Worm (Caenorhabditis elegans) whole organism, mixed stage, embryonic: ENCODE measurements around the gene Y73F8A.36.

Experiments
- M03D4.4 ChIP-seq: sonication (generic microtip); optimal IDR thresholded peaks from 2 replicates; lab custom pipeline; 2017; ENCODE audit warnings: mild to moderate bottlenecking, missing genetic modification characterization, missing compliant biosample characterization
- bed-3 ChIP-seq: fragments of 200-800 bp; sonication (Bioruptor generic); optimal IDR thresholded peaks from 3 replicates; lab custom pipeline; 2018; ENCODE audit warnings: mild to moderate bottlenecking, missing genetic modification characterization, moderate library complexity, missing compliant biosample characterization
- blmp-1 ChIP-seq: fragments of 150-350 bp; optimal IDR thresholded peaks from 2 replicates; lab custom pipeline; 2014; ENCODE audit warnings: missing biosample characterization, missing genetic modification characterization
- ceh-43 ChIP-seq: fragments of 200-800 bp; sonication (Bioruptor generic); optimal IDR thresholded peaks from 2 replicates; lab custom pipeline; 2018; ENCODE audit warnings: mild to moderate bottlenecking, missing genetic modification characterization, moderate library complexity, missing compliant biosample characterization
- drap-1 ChIP-seq: fragments of 200-800 bp; sonication (Bioruptor generic); optimal IDR thresholded peaks from 3 replicates; lab custom pipeline; 2018; ENCODE audit warnings: mild to moderate bottlenecking, missing genetic modification characterization, missing compliant biosample characterization
- ham-2 ChIP-seq: fragments of 200-800 bp; sonication (Bioruptor generic); optimal IDR thresholded peaks from 2 replicates; lab custom pipeline; 2018; ENCODE audit warnings: mild to moderate bottlenecking, missing genetic modification characterization, missing compliant biosample characterization
- hlh-1 ChIP-seq: fragments of 150-350 bp; optimal IDR thresholded peaks from 2 replicates; lab custom pipeline; 2014; ENCODE audit warnings: missing biosample characterization, missing genetic modification reagents, missing genetic modification characterization
- lin-13 ChIP-seq: fragments of 150-350 bp; optimal IDR thresholded peaks from 2 replicates; lab custom pipeline; 2014; ENCODE audit warnings: missing biosample characterization, missing genetic modification characterization
- lin-32 ChIP-seq: fragments of 200-800 bp; sonication (Bioruptor generic); optimal IDR thresholded peaks from 2 replicates; lab custom pipeline; 2018; ENCODE audit warnings: mild to moderate bottlenecking, missing genetic modification characterization, missing compliant biosample characterization
- mab-5 ChIP-seq: fragments of 150-350 bp; optimal IDR thresholded peaks from 2 replicates; lab custom pipeline; 2014; ENCODE audit warnings: missing biosample characterization, missing genetic modification characterization
- mep-1 ChIP-seq: fragments of 150-350 bp; optimal IDR thresholded peaks from 2 replicates; lab custom pipeline; 2017; ENCODE audit warnings: missing biosample characterization, missing genetic modification reagents, missing genetic modification characterization, inconsistent platforms
- sptf-1 ChIP-seq: sonication (generic microtip); optimal IDR thresholded peaks from 2 replicates; lab custom pipeline; 2017; ENCODE audit warnings: mild to moderate bottlenecking, missing genetic modification characterization, moderate library complexity, missing compliant biosample characterization
- unc-120 ChIP-seq: sonication (generic microtip); optimal IDR thresholded peaks from 2 replicates; lab custom pipeline; 2017; ENCODE audit warnings: missing genetic modification characterization, missing compliant biosample characterization; ENCODE audit not compliant: poor library complexity, severe bottlenecking
- unc-62 ChIP-seq: fragments of 150-350 bp; optimal IDR thresholded peaks from 2 replicates; lab custom pipeline; 2014; ENCODE audit warnings: missing biosample characterization, missing genetic modification reagents, missing genetic modification characterization
- zip-8 ChIP-seq: fragments of 150-350 bp; optimal IDR thresholded peaks from 2 replicates; lab custom pipeline; 2014; ENCODE audit warnings: missing biosample characterization, missing genetic modification characterization

Y73F8A.36 gene

ce11 chrIV:15294040-15294439, 48.3 kb downstream of the Y73F8A.36 start, which contains the start of gene Y73F8A.10:
Gene Y73F8A.10, plus strand, starts transcription at chrIV:15294340.
- TF ChIP-seq sptf-1 (tag; lab: Kevin White, UChicago), result no peak
- no peak for TF ChIP-seq mab-5
- no peak for TF ChIP-seq ham-2 (GFP tag; lab: Kevin White, UChicago)
- no peak for TF ChIP-seq hlh-1 (tag; lab: Kevin White, UChicago)
- TF ChIP-seq blmp-1, result no peak
- TF ChIP-seq mep-1 (tag; lab: Kevin White, UChicago), result no peak
- TF ChIP-seq unc-62 (GFP tag; lab: Kevin White, UChicago), result no peak
- no peak for TF ChIP-seq ceh-43 (GFP tag; lab: Kevin White, UChicago)
- no peak for TF ChIP-seq lin-13 (tag; lab: Kevin White, UChicago)
- TF ChIP-seq drap-1 (GFP tag; lab: Kevin White, UChicago), result no peak
- TF ChIP-seq lin-32 (GFP tag; lab: Kevin White, UChicago), result no peak
- TF ChIP-seq zip-8 (tag; lab: Kevin White, UChicago), result no peak
- no peak for TF ChIP-seq M03D4.4
- TF ChIP-seq bed-3 (GFP tag; lab: Kevin White, UChicago), result no peak
- no peak for TF ChIP-seq unc-120
